Fruit fly (Drosophila melanogaster): ENCODE measurements around the gene CG9512.

DNA sequence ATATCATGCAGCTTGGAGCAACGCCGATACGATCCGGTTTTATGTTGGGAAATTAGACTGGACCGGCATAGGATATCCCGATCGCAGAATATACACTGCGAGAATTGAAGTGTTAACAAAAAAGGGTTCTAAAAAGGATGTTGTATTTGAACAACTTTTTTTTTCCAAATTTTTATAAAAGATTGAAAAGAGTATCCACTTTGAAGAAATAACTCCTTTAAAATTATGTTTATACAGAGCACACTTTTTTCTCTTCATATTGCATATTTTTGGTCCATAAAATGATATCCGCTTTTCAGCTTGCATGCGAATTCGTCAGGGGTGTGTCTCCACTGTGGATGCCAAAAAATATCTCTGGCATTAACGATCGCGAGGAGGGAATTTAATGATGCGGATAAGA, 13.0 kb downstream of the CG9512 start:
- TF ChIP-seq Pif1B (GFP tag; optimal IDR thresholded peaks at IDR 0.05) (no peak), D1 (tag; optimal IDR thresholded peaks at IDR 0.05) (no peak), Ets98B (GFP tag; IDR thresholded peaks at IDR 0.05) (peak; percentile 16; the same call in 1 of the 2 replicates), rn (GFP tag; IDR thresholded peaks at IDR 0.05) (0 out of 2 replicates have a peak, but pooled peaks have one; percentile 19), CG4496 (GFP tag; IDR thresholded peaks at IDR 0.05) (peak; percentile 56; the same call in 2 of the 3 replicates), CG34367 (tag; optimal IDR thresholded peaks at IDR 0.05) (no peak), CG13204 (GFP tag; optimal IDR thresholded peaks at IDR 0.05) (no peak), EcR (GFP tag; optimal IDR thresholded peaks at IDR 0.05) (no peak)
